Fruit fly (Drosophila melanogaster): ENCODE data around the gene CG11537.
A peak's percentile ranks its signal among the peaks of the same experiment; 100 is the strongest.

The CG11537 gene

dm6 chr3L:3159309-3160194 lies 16.3 kb upstream of the CG11537 start, which contains the start of the genes ND-30 and CG15812:
ND-30 (minus strand) TSS chr3L:3159578.
CG15812 (plus strand) TSS chr3L:3159991.
- TF ChIP-seq CG14655 (GFP tag; optimal IDR thresholded peaks at IDR 0.05) (no peak), CG10348 (GFP tag; IDR thresholded peaks at IDR 0.05) (no peak), CG15710 (tag; optimal IDR thresholded peaks at IDR 0.05) (peak; percentile 44), CG17806 (tag; optimal IDR thresholded peaks at IDR 0.05) (no peak), fd96Ca (GFP tag; IDR thresholded peaks at IDR 0.05) (no peak), CG32121 (GFP tag; IDR thresholded peaks at IDR 0.05) (no peak), CG13204 (GFP tag; optimal IDR thresholded peaks at IDR 0.05) (no peak)

- TF ChIP-seq CG8159 (tag; optimal IDR thresholded peaks at IDR 0.05) (no peak), CG10348 (GFP tag; IDR thresholded peaks at IDR 0.05) (no peak), CG15710 (tag; optimal IDR thresholded peaks at IDR 0.05) (no peak), CG34367 (tag; optimal IDR thresholded peaks at IDR 0.05) (no peak), CG13204 (GFP tag; optimal IDR thresholded peaks at IDR 0.05) (no peak), fd96Ca (GFP tag; IDR thresholded peaks at IDR 0.05) (no peak), Pif1A (GFP tag; optimal IDR thresholded peaks at IDR 0.05) (no peak), Ets98B (GFP tag; IDR thresholded peaks at IDR 0.05) (no peak), CG8301 (tag; optimal IDR thresholded peaks at IDR 0.05) (no peak), CG4496 (GFP tag; IDR thresholded peaks at IDR 0.05) (no peak), CG14655 (GFP tag; optimal IDR thresholded peaks at IDR 0.05) (no peak), Snoo (tag; optimal IDR thresholded peaks at IDR 0.05) (no peak), CG9948 (tag; optimal IDR thresholded peaks at IDR 0.05) (no peak), CG32121 (GFP tag; IDR thresholded peaks at IDR 0.05) (no peak), Pif1B (GFP tag; optimal IDR thresholded peaks at IDR 0.05) (no peak)
Observed at dm6 chr3L:3157651-3158050, 14.4 kb upstream of the CG11537 start.

dm6 chr3L:3150376-3150775 lies 7.1 kb upstream of the CG11537 start:
- TF ChIP-seq CG9948 (tag; optimal IDR thresholded peaks at IDR 0.05) (no peak), rn (GFP tag; IDR thresholded peaks at IDR 0.05) (0 out of 2 replicates have a peak, but pooled peaks have one; percentile 9)

- TF ChIP-seq CG13204 (GFP tag; optimal IDR thresholded peaks at IDR 0.05) (peak; percentile 68), CG32121 (GFP tag; IDR thresholded peaks at IDR 0.05) (peak; percentile 43; the same call in 1 of the 2 replicates), CG8159 (tag; optimal IDR thresholded peaks at IDR 0.05) (no peak), rn (GFP tag; IDR thresholded peaks at IDR 0.05) (no peak), EcR (GFP tag; optimal IDR thresholded peaks at IDR 0.05) (peak; percentile 49), CG15710 (tag; optimal IDR thresholded peaks at IDR 0.05) (no peak), fd96Ca (GFP tag; IDR thresholded peaks at IDR 0.05) (no peak; the same call in 2 of the 3 replicates)
Observed at dm6 chr3L:3149060-3149872, 6.0 kb upstream of the CG11537 start.

- TF ChIP-seq gl (tag; optimal IDR thresholded peaks at IDR 0.05) (peak; percentile 56), CG15710 (tag; optimal IDR thresholded peaks at IDR 0.05) (peak; percentile 26), CG4496 (GFP tag; IDR thresholded peaks at IDR 0.05) (peak; percentile 15; the same call in 1 of the 3 replicates), CG32121 (GFP tag; IDR thresholded peaks at IDR 0.05) (no peak), CG13204 (GFP tag; optimal IDR thresholded peaks at IDR 0.05) (no peak), CG8159 (tag; optimal IDR thresholded peaks at IDR 0.05) (peak; percentile 48), Pif1B (GFP tag; optimal IDR thresholded peaks at IDR 0.05) (peak; percentile 10), rn (GFP tag; IDR thresholded peaks at IDR 0.05) (no peak), CG8301 (tag; optimal IDR thresholded peaks at IDR 0.05) (peak; percentile 44), fd96Ca (GFP tag; IDR thresholded peaks at IDR 0.05) (peak; percentile 69), Pif1A (GFP tag; optimal IDR thresholded peaks at IDR 0.05) (no peak), CG34367 (tag; optimal IDR thresholded peaks at IDR 0.05) (peak; percentile 24), Ets98B (GFP tag; IDR thresholded peaks at IDR 0.05) (no peak), CG17806 (tag; optimal IDR thresholded peaks at IDR 0.05) (no peak), CG10348 (GFP tag; IDR thresholded peaks at IDR 0.05) (no peak), D1 (tag; optimal IDR thresholded peaks at IDR 0.05) (no peak), Snoo (tag; optimal IDR thresholded peaks at IDR 0.05) (peak; percentile 25), EcR (GFP tag; optimal IDR thresholded peaks at IDR 0.05) (no peak), CG12605 (GFP tag; IDR thresholded peaks at IDR 0.05) (peak; percentile 22; the same call in 1 of the 2 replicates), CG14655 (GFP tag; optimal IDR thresholded peaks at IDR 0.05) (no peak), CG9948 (tag; optimal IDR thresholded peaks at IDR 0.05) (peak; percentile 27)
Observed at dm6 chr3L:3148125-3149059, 5.1 kb upstream of the CG11537 start, which contains the start of the genes Usp5 and BtbVII. Usp5 (minus strand) TSS chr3L:3148358. BtbVII (plus strand) TSS chr3L:3148646.
